Worm (Caenorhabditis elegans) whole organism, L4 larva: ENCODE results near the gene nhr-17.

Source experiments
- D1046.2 ChIP-seq: fragments of 200-800 bp; sonication (Bioruptor generic); IDR thresholded peaks from 2 replicates; pipeline ENCODE4 v1.3.6; 2022; ENCODE audit warnings: missing genetic modification characterization, missing compliant biosample characterization
- F26F4.8 ChIP-seq: fragments of 200-800 bp; sonication (Bioruptor generic); conservative IDR thresholded peaks from 2 replicates; pipeline ENCODE4 v1.3.6; 2022; ENCODE audit warnings: missing genetic modification characterization, missing compliant biosample characterization
- F44E2.7 ChIP-seq: fragments of 200-800 bp; sonication (Bioruptor generic); IDR thresholded peaks from 2 replicates; pipeline ENCODE4 v2.1.2; 2022; ENCODE audit warnings: missing genetic modification characterization, missing compliant biosample characterization
- F49E8.2 ChIP-seq: sonication (generic microtip); optimal IDR thresholded peaks from 2 replicates; lab custom pipeline; 2016; ENCODE audit warnings: missing compliant biosample characterization, mild to moderate bottlenecking, missing genetic modification characterization, borderline replicate concordance
- aha-1 ChIP-seq: fragments of 150-350 bp; peaks from one replicate; lab custom pipeline; 2014; ENCODE audit warnings: missing biosample characterization, missing genetic modification characterization
- arid-1 ChIP-seq: fragments of 200-800 bp; sonication (Bioruptor generic); conservative IDR thresholded peaks from 2 replicates; pipeline ENCODE4 v1.3.6; 2022; ENCODE audit warnings: missing genetic modification reagents, missing genetic modification characterization, missing compliant biosample characterization
- ceh-28 ChIP-seq: fragments of 150-350 bp; optimal IDR thresholded peaks from 2 replicates; lab custom pipeline; 2014; ENCODE audit warnings: missing biosample characterization, missing genetic modification reagents, missing genetic modification characterization
- ceh-32 ChIP-seq: sonication (generic microtip); optimal IDR thresholded peaks from 2 replicates; lab custom pipeline; 2016; ENCODE audit warnings: mild to moderate bottlenecking, missing genetic modification characterization, missing compliant biosample characterization; ENCODE audit not compliant: poor library complexity
- ces-1 ChIP-seq: fragments of 150-350 bp; sonication (generic microtip); optimal IDR thresholded peaks from 4 replicates; lab custom pipeline; 2014; ENCODE audit warnings: missing biosample characterization, missing genetic modification reagents, missing genetic modification characterization
- daf-16 ChIP-seq, 3 experiments: sonication (generic microtip); optimal IDR thresholded peaks; 2 replicates each; lab custom pipeline; 2016 to 2017; ENCODE audit warnings: missing genetic modification characterization in 3 of 3, missing genetic modification reagents in 3 of 3, mild to moderate bottlenecking in 2 of 3, missing compliant biosample characterization in 2 of 3, missing biosample characterization in 1 of 3, moderate library complexity in 1 of 3
- dmd-6 ChIP-seq: fragments of 200-800 bp; sonication (Bioruptor generic); IDR thresholded peaks from 2 replicates; pipeline ENCODE4 v1.3.6; 2022; ENCODE audit warnings: missing genetic modification reagents, missing genetic modification characterization, missing compliant biosample characterization
- dmd-9 ChIP-seq: fragments of 200-800 bp; sonication (Bioruptor generic); IDR thresholded peaks from 2 replicates; pipeline ENCODE4 v1.3.6; 2022; ENCODE audit warnings: missing genetic modification reagents, missing genetic modification characterization, missing compliant biosample characterization
- dve-1 ChIP-seq: sonication (generic microtip); optimal IDR thresholded peaks from 2 replicates; lab custom pipeline; 2017; ENCODE audit warnings: antibody characterized with exemption, mild to moderate bottlenecking, missing genetic modification characterization, missing compliant biosample characterization; ENCODE audit not compliant: insufficient read depth
- fkh-10 ChIP-seq: fragments of 150-350 bp; optimal IDR thresholded peaks from 2 replicates; lab custom pipeline; 2014; ENCODE audit warnings: missing biosample characterization, missing genetic modification reagents, missing genetic modification characterization
- hlh-11 ChIP-seq: fragments of 200-800 bp; sonication (Bioruptor generic); optimal IDR thresholded peaks from 2 replicates; lab custom pipeline; 2018; ENCODE audit warnings: mild to moderate bottlenecking, missing genetic modification characterization, missing compliant biosample characterization
- hlh-30 ChIP-seq: sonication (generic microtip); optimal IDR thresholded peaks from 2 replicates; lab custom pipeline; 2017; ENCODE audit warnings: antibody characterized with exemption, mild to moderate bottlenecking, missing genetic modification characterization, missing compliant biosample characterization; ENCODE audit not compliant: insufficient read depth
- lin-38 ChIP-seq: fragments of 200-800 bp; sonication (Bioruptor generic); IDR thresholded peaks from 2 replicates; pipeline ENCODE4 v1.3.6; 2022; ENCODE audit warnings: missing genetic modification reagents, missing genetic modification characterization, missing compliant biosample characterization
- mdl-1 ChIP-seq, 2 experiments: fragments of 150-350 bp in 1 of 2; sonication (generic microtip) in 1 of 2; optimal IDR thresholded peaks; 2 replicates each; lab custom pipeline; 2014 to 2017; ENCODE audit warnings: missing biosample characterization in 2 of 2, missing genetic modification characterization in 2 of 2
- mdt-29 ChIP-seq: fragments of 200-800 bp; sonication (Bioruptor generic); IDR thresholded peaks from 2 replicates; pipeline ENCODE4 v1.3.6; 2022; ENCODE audit warnings: missing genetic modification reagents, missing genetic modification characterization, missing compliant biosample characterization
- mep-1 ChIP-seq: fragments of 150-350 bp; sonication (generic microtip); optimal IDR thresholded peaks from 3 replicates; lab custom pipeline; 2014; ENCODE audit warnings: missing biosample characterization, missing genetic modification characterization
- mxl-2 ChIP-seq: fragments of 200-800 bp; sonication (Bioruptor generic); conservative IDR thresholded peaks from 2 replicates; pipeline ENCODE4 v1.3.6; 2022; ENCODE audit warnings: missing genetic modification reagents, missing genetic modification characterization, missing compliant biosample characterization
- nhr-11 ChIP-seq: fragments of 150-350 bp; optimal IDR thresholded peaks from 2 replicates; lab custom pipeline; 2014; ENCODE audit warnings: missing biosample characterization, missing genetic modification characterization
- nhr-111 ChIP-seq: fragments of 200-800 bp; sonication (Bioruptor generic); optimal IDR thresholded peaks from 2 replicates; lab custom pipeline; 2018; ENCODE audit warnings: mild to moderate bottlenecking, missing genetic modification characterization, missing compliant biosample characterization
- nhr-237 ChIP-seq: sonication (generic microtip); optimal IDR thresholded peaks from 2 replicates; lab custom pipeline; 2017; ENCODE audit warnings: missing biosample characterization, missing genetic modification characterization
- nhr-28 ChIP-seq: fragments of 150-350 bp; optimal IDR thresholded peaks from 2 replicates; lab custom pipeline; 2014; ENCODE audit warnings: missing biosample characterization, missing genetic modification characterization
- nhr-41 ChIP-seq: fragments of 200-800 bp; sonication (Bioruptor generic); IDR thresholded peaks from 2 replicates; pipeline ENCODE4 v1.3.6; 2022; ENCODE audit warnings: missing genetic modification reagents, missing genetic modification characterization, missing compliant biosample characterization
- nhr-42 ChIP-seq: fragments of 200-800 bp; sonication (Bioruptor generic); IDR thresholded peaks from 2 replicates; pipeline ENCODE4 v1.3.6; 2022; ENCODE audit warnings: missing genetic modification characterization, missing compliant biosample characterization
- nhr-48 ChIP-seq: sonication (generic microtip); optimal IDR thresholded peaks from 2 replicates; lab custom pipeline; 2016; ENCODE audit warnings: mild to moderate bottlenecking, missing genetic modification characterization, missing compliant biosample characterization
- pqm-1 ChIP-seq: sonication (generic microtip); optimal IDR thresholded peaks from 2 replicates; lab custom pipeline; 2017; ENCODE audit warnings: missing biosample characterization, missing genetic modification characterization
- saeg-2 ChIP-seq: fragments of 200-800 bp; sonication (Bioruptor generic); IDR thresholded peaks from 2 replicates; pipeline ENCODE4 v1.3.6; 2022; ENCODE audit warnings: missing genetic modification reagents, missing genetic modification characterization, missing compliant biosample characterization
- snpc-4 ChIP-seq: fragments of 150-350 bp; optimal IDR thresholded peaks from 2 replicates; lab custom pipeline; 2014; ENCODE audit warnings: missing biosample characterization, missing genetic modification characterization
- spr-3 ChIP-seq: fragments of 200-800 bp; sonication (Bioruptor generic); optimal IDR thresholded peaks from 2 replicates; lab custom pipeline; 2018; ENCODE audit warnings: mild to moderate bottlenecking, missing genetic modification characterization, missing compliant biosample characterization
- unc-130 ChIP-seq: sonication (generic microtip); optimal IDR thresholded peaks from 2 replicates; lab custom pipeline; 2016; ENCODE audit warnings: missing genetic modification reagents, missing genetic modification characterization, missing compliant biosample characterization
- unc-62 ChIP-seq, 3 experiments: fragments of 150-350 bp in 1 of 3; sonication (generic microtip); optimal IDR thresholded peaks in 2 of 3; peaks in 1 of 3; 1 replicate in 1 of 3; 2 replicates in 2 of 3; lab custom pipeline; 2014 to 2017; ENCODE audit warnings: missing biosample characterization in 3 of 3, missing genetic modification characterization in 3 of 3, missing genetic modification reagents in 3 of 3, missing genotype in 1 of 3
- zip-2 ChIP-seq: fragments of 150-350 bp; optimal IDR thresholded peaks from 2 replicates; lab custom pipeline; 2014; ENCODE audit warnings: missing biosample characterization, missing genetic modification characterization
- ztf-11 ChIP-seq: fragments of 150-350 bp; optimal IDR thresholded peaks from 2 replicates; lab custom pipeline; 2014; ENCODE audit warnings: missing biosample characterization, missing genetic modification characterization

Gene nhr-17

ce11 chrX:12635010-12635409, 32.6 kb downstream of the nhr-17 start (continued):
- TF ChIP-seq ceh-32 (tag; lab: Kevin White, UChicago) (no peak), ceh-28 (tag; lab: Kevin White, UChicago) (no peak), arid-1 (GFP tag; lab: Robert Waterston, UW) (no peak), lin-38 (GFP tag; lab: Robert Waterston, UW) (peak; percentile 80), saeg-2 (GFP tag; lab: Robert Waterston, UW) (no peak), hlh-30 (tag; lab: Kevin White, UChicago) (peak; percentile 27), mxl-2 (0 out of 2 replicates have a peak, but pooled peaks have one; percentile 29), snpc-4 (tag; lab: Kevin White, UChicago) (no peak), mep-1 (tag; lab: Kevin White, UChicago) (peak; percentile 76), F26F4.8 (no peak), F44E2.7 (no peak), ztf-11 (tag; lab: Kevin White, UChicago) (no peak), D1046.2 (GFP tag; lab: Robert Waterston, UW) (no peak), dve-1 (tag; lab: Kevin White, UChicago) (peak; percentile 88), pqm-1 (peak; percentile 45), mdl-1 (tag; optimal IDR thresholded peaks at IDR 0.05; lab: Kevin White, UChicago) (peak in 1 of 2 experiments; percentile 64), unc-130 (GFP tag; lab: Kevin White, UChicago) (no peak), zip-2 (tag; lab: Kevin White, UChicago) (no peak), F49E8.2 (no peak), mdt-29 (GFP tag; lab: Robert Waterston, UW) (no peak), hlh-11 (peak; percentile 85), nhr-42 (GFP tag; lab: Robert Waterston, UW) (no peak)
- TF ChIP-seq, all 104 proteins: peak for 27

ce11 chrX:12633862-12634404, 33.7 kb downstream of the nhr-17 start, which contains the start of gene ivns-1:
Gene ivns-1 (minus strand): TSS chrX:12634354.
- TF ChIP-seq unc-62 (GFP tag; optimal IDR thresholded peaks at IDR 0.05 in 1 of 2; lab: Kevin White, UChicago) (peak in 1 of 2 experiments; percentile 10), unc-62 (tag; optimal IDR thresholded peaks at IDR 0.05; lab: Kevin White, UChicago) (no peak), dmd-9 (GFP tag; lab: Robert Waterston, UW) (no peak), dve-1 (tag; lab: Kevin White, UChicago) (peak; percentile 55), hlh-11 (peak; percentile 70), nhr-48 (peak; percentile 60), pqm-1 (peak; percentile 17), daf-16 (GFP tag; optimal IDR thresholded peaks at IDR 0.05; lab: Kevin White, UChicago) (no peak), daf-16 (tag; optimal IDR thresholded peaks at IDR 0.05; lab: Kevin White, UChicago) (peak; percentile 72), nhr-41 (GFP tag; lab: Robert Waterston, UW) (no peak), dmd-6 (GFP tag; lab: Robert Waterston, UW) (peak; percentile 70), nhr-28 (tag; lab: Kevin White, UChicago) (peak; percentile 61)
- TF ChIP-seq, all 104 proteins: peak for 8

- TF ChIP-seq ces-1 (GFP tag; lab: Kevin White, UChicago) (peak; percentile 23), fkh-10 (GFP tag; lab: Kevin White, UChicago) (no peak), spr-3 (GFP tag; lab: Kevin White, UChicago) (no peak), aha-1 (peak; percentile 86), nhr-11 (tag; lab: Kevin White, UChicago) (no peak), nhr-111 (GFP tag; lab: Kevin White, UChicago) (no peak), nhr-237 (no peak)
Observed at ce11 chrX:12632657-12633056, 35.0 kb downstream of the nhr-17 start.
